Fruit fly (Drosophila melanogaster): ENCODE measurements around the gene CG43317.

Gene CG43317

DNA sequence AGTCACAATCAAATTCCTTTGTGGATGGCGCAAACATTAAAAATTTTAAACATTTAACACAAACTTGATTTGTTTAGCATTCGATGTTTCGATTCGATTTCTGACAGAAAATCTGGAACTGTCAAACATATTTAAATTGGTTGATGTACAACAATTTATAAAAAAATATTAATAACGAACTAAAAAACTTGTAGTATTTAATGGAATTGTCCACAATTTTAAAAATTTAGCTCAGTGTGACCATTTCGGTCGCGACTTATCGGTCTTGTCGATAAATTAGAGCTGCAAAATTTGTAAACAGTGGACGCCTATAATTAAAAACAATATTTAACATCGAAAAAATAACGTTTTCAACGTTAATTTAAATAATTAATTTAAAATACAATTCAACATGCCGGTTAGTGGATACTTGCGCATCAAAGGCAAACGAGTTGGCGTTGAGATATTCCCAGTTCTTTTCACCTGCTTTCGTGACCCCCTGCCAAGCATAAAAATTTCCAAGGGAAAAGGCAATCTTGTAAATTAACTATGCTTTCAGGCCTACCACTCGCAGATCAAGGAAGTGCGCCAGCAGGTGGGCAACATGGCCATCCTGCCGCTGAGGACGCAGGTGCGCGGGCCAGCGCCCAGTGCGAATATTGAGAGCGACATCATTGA lies at the start of gene CG43317, which contains the start of gene Arpc3A:
TSS of gene CG43317 (minus strand) at position 51 of the 657 bp plus-strand sequence.
TSS of gene Arpc3A (plus strand) at position 274 of the 657 bp plus-strand sequence.
- no peak for TF ChIP-seq CG17801 (GFP tag; optimal IDR thresholded peaks at IDR 0.05; ENCODE audit: partially characterized antibody)

dm6 chr3R:15875611-15876010 lies 41.4 kb upstream of the CG43317 start, which contains the start of gene CG31183:
TSS of gene CG31183 (minus strand) at chr3R:15875939.
- TF ChIP-seq CG17801 (GFP tag; optimal IDR thresholded peaks at IDR 0.05; ENCODE audit: partially characterized antibody): no peak

dm6 chr3R:15872829-15873440 lies 38.7 kb upstream of the CG43317 start:
- TF ChIP-seq CG17801 (GFP tag; optimal IDR thresholded peaks at IDR 0.05; ENCODE audit: partially characterized antibody): no peak

- TF ChIP-seq CG17801 (GFP tag; optimal IDR thresholded peaks at IDR 0.05; ENCODE audit: partially characterized antibody): no peak
These were observed 25.7 kb upstream of the CG43317 start, which contains the start of gene CG9632 for dm6 chr3R:15859896-15860295. TSS of gene CG9632 (plus strand) at chr3R:15860196.

DNA sequence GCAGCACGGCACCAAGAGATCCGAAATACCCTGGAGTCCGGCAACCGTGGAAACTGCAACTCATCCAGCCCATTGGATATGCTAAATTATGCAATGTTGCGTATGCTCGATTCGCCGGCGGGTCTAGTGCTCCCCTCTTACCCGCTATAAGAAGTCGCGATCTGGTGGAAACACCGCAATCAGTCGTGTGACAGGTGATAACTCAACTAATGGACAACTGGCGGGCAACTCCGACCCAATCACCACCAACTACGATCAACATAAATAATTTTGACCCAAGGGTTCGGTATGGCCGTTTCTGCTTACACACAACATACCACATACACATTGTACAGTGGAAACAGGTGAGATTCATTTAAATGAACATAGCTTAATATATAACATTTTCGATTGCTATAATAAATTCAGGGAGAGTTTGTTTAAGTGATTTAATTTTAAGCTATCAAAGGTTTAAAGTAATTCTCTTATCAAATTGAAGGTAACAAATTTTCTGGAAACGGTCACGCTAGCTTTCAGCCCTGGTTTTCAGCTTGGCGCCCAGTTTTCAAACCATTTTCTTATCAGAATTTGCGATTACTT lies 23.1 kb upstream of the CG43317 start, which contains the start of gene Hmt-1:
TSS of gene Hmt-1 (minus strand) at position 282 of the 579 bp plus-strand sequence.
- TF ChIP-seq CG17801 (GFP tag; optimal IDR thresholded peaks at IDR 0.05; ENCODE audit: partially characterized antibody): peak; percentile 42

DNA sequence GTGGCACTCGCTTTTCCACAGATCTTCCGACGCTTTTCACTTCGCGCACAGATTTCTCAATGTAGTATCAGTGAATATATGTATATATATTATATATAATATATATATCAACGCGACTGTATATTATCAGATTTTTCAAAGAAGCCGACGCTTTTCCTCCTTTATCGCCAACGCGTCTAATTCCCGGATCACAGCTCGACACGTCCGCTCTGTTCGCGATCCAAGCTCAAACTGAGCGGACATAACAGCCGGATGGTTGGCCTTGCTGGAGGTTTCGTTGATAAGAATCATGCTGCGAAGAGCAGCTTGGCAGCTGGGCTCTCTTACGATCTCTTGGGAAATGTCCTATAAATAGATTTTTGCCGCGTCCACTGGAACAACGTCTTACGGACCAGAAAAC lies 19.1 kb upstream of the CG43317 start, which contains the start of gene cv-d:
TSS of gene cv-d (minus strand) at position 235 of the 400 bp plus-strand sequence.
- TF ChIP-seq CG17801 (GFP tag; optimal IDR thresholded peaks at IDR 0.05; ENCODE audit: partially characterized antibody): no peak

DNA sequence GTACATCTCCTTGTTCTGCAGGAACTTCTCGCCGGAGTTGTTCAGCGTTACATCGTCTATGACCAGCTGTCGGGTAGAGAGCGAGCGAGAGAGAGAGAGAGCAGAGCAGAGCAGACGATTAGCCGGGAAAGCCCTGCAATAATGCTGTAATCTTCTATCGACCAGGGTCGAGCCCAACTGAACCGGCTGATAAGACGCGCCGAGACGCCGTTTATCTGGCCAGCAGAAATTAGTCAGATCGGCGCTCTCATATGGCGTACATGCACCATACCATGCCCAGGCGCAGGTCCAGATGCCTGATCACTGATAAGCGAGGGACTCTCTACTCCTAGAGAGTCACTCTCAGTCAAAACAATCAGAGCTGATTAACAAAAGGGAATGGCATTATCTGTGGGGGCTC lies 17.7 kb upstream of the CG43317 start:
- no peak for TF ChIP-seq CG17801 (GFP tag; optimal IDR thresholded peaks at IDR 0.05; ENCODE audit: partially characterized antibody)

DNA sequence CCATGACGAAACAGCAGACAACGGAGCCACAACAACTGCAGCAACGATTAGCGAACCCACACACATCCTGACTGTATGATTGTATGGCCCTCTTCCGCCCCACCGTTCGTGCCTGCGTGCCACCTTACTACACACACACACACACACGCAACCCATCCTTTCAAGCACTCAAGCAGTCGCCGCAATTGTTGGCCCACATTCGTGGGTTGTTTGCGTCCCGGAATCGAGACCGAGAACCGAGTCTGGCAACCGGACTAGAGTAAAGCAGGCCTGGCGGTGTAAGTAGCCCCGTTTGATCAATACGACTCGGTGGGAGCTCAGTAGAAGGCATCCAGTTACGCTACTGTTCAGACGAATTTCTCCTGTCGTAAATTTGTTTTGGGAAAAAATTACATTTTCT lies 12.0 kb upstream of the CG43317 start, which contains the start of gene CG4546:
TSS of gene CG4546 (plus strand) at position 301 of the 400 bp plus-strand sequence.
- no peak for TF ChIP-seq CG17801 (GFP tag; optimal IDR thresholded peaks at IDR 0.05; ENCODE audit: partially characterized antibody)

- no peak for TF ChIP-seq CG17801 (GFP tag; optimal IDR thresholded peaks at IDR 0.05; ENCODE audit: partially characterized antibody)
These were observed 5.1 kb upstream of the CG43317 start, which contains the start of gene Pbp45 for dm6 chr3R:15839294-15839693. TSS of gene Pbp45 (minus strand) at chr3R:15839515.

DNA sequence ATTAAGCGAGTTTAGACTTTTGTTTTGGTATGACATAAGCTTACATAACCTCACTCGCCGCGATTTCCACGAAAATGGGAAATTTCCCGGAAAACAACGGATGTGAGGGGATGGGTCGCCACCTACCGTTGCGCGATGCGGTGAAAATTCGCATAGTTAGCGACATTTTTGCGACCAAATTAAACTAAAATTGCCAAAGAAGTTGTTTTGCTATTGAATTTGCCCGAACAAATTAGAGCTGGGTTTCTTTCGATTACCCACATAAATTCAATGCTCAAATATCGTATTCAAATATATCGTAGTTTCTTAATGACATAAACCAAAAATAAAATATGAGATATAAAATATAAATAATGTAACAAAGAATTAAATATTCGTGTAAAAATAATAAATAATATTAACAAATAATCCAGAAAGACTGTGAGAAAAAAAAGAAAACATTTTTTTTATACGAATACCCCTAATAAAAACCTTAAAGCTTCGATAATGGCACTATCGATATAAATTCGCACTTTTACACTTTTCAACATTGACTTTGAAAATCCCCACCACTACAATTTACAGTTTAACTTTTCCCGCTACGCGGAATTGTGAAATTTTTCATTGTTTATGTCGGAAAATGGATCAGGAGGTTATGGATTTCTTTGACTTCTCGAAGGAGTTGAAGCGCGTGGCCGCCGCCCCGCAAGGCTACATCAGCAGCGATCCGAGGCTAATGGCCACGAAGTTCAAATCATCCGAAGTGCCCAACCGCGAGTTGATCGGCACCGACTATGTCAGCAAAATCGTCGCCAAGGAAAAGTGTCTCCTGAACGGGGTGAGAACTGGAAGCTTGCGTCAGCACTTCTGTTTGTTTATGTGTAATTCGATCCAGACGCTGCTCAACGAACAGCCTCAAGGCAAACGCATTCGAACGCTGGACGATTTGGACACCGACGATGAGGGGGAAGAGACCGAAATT lies 2.9 kb upstream of the CG43317 start, which contains the start of the genes ND-23 and spn-E:
TSS of gene ND-23 (minus strand) at position 254 of the 961 bp plus-strand sequence.
TSS of gene spn-E (plus strand) at position 556 of the 961 bp plus-strand sequence.
- peak; percentile 77 for TF ChIP-seq CG17801 (GFP tag; optimal IDR thresholded peaks at IDR 0.05; ENCODE audit: partially characterized antibody)

DNA sequence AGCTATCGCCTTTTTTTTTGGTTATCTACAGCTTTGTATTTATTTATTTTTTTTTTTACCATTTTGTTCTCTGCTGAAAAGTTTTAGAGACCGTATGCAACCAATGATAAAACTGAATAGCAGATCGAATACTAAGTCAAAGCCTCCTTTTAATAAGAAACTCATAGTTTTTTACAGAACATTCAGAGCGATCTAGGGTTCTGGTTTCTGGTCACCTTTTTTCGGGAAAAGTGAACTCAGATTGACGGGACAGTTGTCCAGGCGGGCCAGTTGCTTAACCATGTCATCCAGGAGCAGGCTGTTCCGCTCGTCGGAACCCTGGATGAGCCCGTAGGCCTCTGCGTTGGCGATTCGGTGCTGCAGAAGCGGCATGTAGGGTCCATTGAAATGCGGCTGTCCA lies 893 bp downstream of the CG43317 start, which contains the start of gene CG43318:
TSS of gene CG43318 (minus strand) at position 101 of the 400 bp plus-strand sequence.
- TF ChIP-seq CG17801 (GFP tag; optimal IDR thresholded peaks at IDR 0.05; ENCODE audit: partially characterized antibody): no peak

- no peak for TF ChIP-seq CG17801 (GFP tag; optimal IDR thresholded peaks at IDR 0.05; ENCODE audit: partially characterized antibody)
These were observed 1.7 kb downstream of the CG43317 start, which contains the start of gene rec for dm6 chr3R:15832525-15832924. TSS of gene rec (minus strand) at chr3R:15832632.

DNA sequence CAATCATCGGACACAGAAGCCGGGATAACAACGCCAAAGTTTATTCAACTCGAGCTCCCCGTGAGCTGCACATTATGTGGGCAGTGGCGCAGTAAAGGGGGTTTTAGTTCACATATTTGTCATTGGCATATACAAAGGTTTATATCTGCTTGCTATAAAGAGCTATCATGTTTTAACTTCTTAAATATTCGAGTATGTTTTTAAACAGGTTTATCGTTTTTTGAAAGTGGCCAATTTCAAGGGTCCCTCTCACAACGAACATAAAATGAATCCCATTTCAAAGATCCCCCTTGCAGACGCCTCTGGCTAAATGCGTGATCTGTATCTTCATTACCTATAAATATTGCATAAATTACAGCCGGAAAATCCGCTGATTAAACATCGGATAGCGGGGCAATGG lies 6.7 kb downstream of the CG43317 start:
- no peak for TF ChIP-seq CG17801 (GFP tag; optimal IDR thresholded peaks at IDR 0.05; ENCODE audit: partially characterized antibody)

DNA sequence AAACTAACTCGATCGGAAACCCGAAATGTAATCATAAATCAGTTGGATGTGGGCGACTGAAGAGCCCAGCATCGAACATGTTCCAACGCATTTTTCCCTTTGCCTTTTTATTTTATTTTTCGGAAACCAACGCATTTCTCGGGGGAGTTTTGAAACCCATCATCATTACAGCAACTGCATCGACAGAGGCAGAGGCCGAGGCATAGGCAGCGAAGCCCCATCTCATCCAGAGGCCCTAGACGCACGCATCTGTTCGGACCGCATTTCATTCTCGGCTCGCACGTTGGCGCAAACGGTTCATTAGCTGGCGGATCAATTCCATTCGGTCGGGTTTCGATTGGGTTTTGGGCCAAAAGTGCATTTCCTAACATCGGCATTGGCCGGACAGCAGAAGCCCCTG lies 8.7 kb downstream of the CG43317 start, which contains the start of gene CG4576:
TSS of gene CG4576 (plus strand) at position 227 of the 400 bp plus-strand sequence.
- TF ChIP-seq CG17801 (GFP tag; optimal IDR thresholded peaks at IDR 0.05; ENCODE audit: partially characterized antibody): no peak
